Worm (Caenorhabditis elegans): Measurements from ENCODE around the gene T21E8.6.

- no peak for TF ChIP-seq dpl-1 (GFP tag; optimal IDR thresholded peaks at IDR 0.05)
- no peak for TF ChIP-seq nhr-237 (tag; optimal IDR thresholded peaks at IDR 0.05)
- TF ChIP-seq alr-1 (tag; optimal IDR thresholded peaks at IDR 0.05; ENCODE audit: borderline replicate concordance) = no peak
- TF ChIP-seq unc-62 (GFP tag; optimal IDR thresholded peaks at IDR 0.05) = no peak
- no peak for TF ChIP-seq lin-13 (GFP tag; optimal IDR thresholded peaks at IDR 0.05)
Measured at ce11 chrX:10890965-10891364, 8.9 kb downstream of the T21E8.6 start, which contains the start of gene F47B10.4.
